Worm (Caenorhabditis elegans) whole organism, L3 larva: ENCODE data around the gene F09E5.7.

Experiments used
- R02D3.7 ChIP-seq: fragments of 150-350 bp; optimal IDR thresholded peaks from 2 replicates; lab custom pipeline; 2014; ENCODE audit warnings: missing biosample characterization, missing genetic modification characterization
- aly-2 ChIP-seq: fragments of 150-350 bp; optimal IDR thresholded peaks from 2 replicates; lab custom pipeline; 2014; ENCODE audit warnings: missing biosample characterization, missing genetic modification characterization
- ama-1 ChIP-seq: fragments of 150-350 bp; optimal IDR thresholded peaks from 2 replicates; lab custom pipeline; 2018
- ceh-28 ChIP-seq: fragments of 150-350 bp; optimal IDR thresholded peaks from 2 replicates; lab custom pipeline; 2014; ENCODE audit warnings: missing biosample characterization, missing genetic modification reagents, missing genetic modification characterization
- ceh-82 ChIP-seq: fragments of 150-350 bp; optimal IDR thresholded peaks from 2 replicates; lab custom pipeline; 2014; ENCODE audit warnings: missing biosample characterization, missing genetic modification characterization
- daf-12 ChIP-seq: fragments of 150-350 bp; optimal IDR thresholded peaks from 2 replicates; lab custom pipeline; 2014; ENCODE audit warnings: missing biosample characterization, missing genetic modification reagents, missing genetic modification characterization
- egl-27 ChIP-seq: sonication (generic microtip); optimal IDR thresholded peaks from 4 replicates; lab custom pipeline; 2017; ENCODE audit warnings: missing biosample characterization, missing genetic modification reagents, missing genetic modification characterization
- egl-5 ChIP-seq: fragments of 150-350 bp; optimal IDR thresholded peaks from 2 replicates; lab custom pipeline; 2017; ENCODE audit warnings: missing biosample characterization, missing genetic modification reagents, missing genetic modification characterization, inconsistent platforms
- elt-1 ChIP-seq: fragments of 150-350 bp; optimal IDR thresholded peaks from 2 replicates; lab custom pipeline; 2014; ENCODE audit warnings: missing biosample characterization, missing genetic modification characterization
- elt-2 ChIP-seq: sonication (generic microtip); optimal IDR thresholded peaks from 2 replicates; lab custom pipeline; 2016; ENCODE audit warnings: missing genetic modification reagents, mild to moderate bottlenecking, missing genetic modification characterization, missing compliant biosample characterization
- eor-1 ChIP-seq, 2 experiments: fragments of 150-350 bp; optimal IDR thresholded peaks; 2 replicates each; lab custom pipeline; 2014 to 2018; ENCODE audit warnings: missing biosample characterization in 2 of 2, missing genetic modification characterization in 2 of 2
- fkh-10 ChIP-seq: sonication (generic microtip); optimal IDR thresholded peaks from 2 replicates; lab custom pipeline; 2017; ENCODE audit warnings: missing biosample characterization, missing genetic modification reagents, missing genetic modification characterization
- fos-1 ChIP-seq: fragments of 150-350 bp; optimal IDR thresholded peaks from 2 replicates; lab custom pipeline; 2014; ENCODE audit warnings: missing biosample characterization, missing genetic modification characterization
- hmg-11 ChIP-seq: sonication (generic microtip); optimal IDR thresholded peaks from 2 replicates; lab custom pipeline; 2016; ENCODE audit warnings: missing genetic modification characterization, missing compliant biosample characterization
- jun-1 ChIP-seq: fragments of 150-350 bp; optimal IDR thresholded peaks from 2 replicates; lab custom pipeline; 2014; ENCODE audit warnings: missing biosample characterization, missing genetic modification reagents, missing genetic modification characterization
- lin-15B ChIP-seq: fragments of 150-350 bp; optimal IDR thresholded peaks from 2 replicates; lab custom pipeline; 2014; ENCODE audit warnings: missing biosample characterization, missing genetic modification characterization
- lin-39 ChIP-seq: fragments of 150-350 bp; optimal IDR thresholded peaks from 2 replicates; lab custom pipeline; 2018; ENCODE audit warnings: missing biosample characterization, missing genetic modification reagents, missing genetic modification characterization
- lsy-12 ChIP-seq: sonication (generic microtip); optimal IDR thresholded peaks from 2 replicates; lab custom pipeline; 2016; ENCODE audit warnings: mild to moderate bottlenecking, missing genetic modification characterization, missing compliant biosample characterization
- mml-1 ChIP-seq: fragments of 150-350 bp; sonication (generic microtip); optimal IDR thresholded peaks from 3 replicates; lab custom pipeline; 2014; ENCODE audit warnings: missing biosample characterization, missing genetic modification characterization
- nfya-1 ChIP-seq: sonication (generic microtip); optimal IDR thresholded peaks from 2 replicates; lab custom pipeline; 2017; ENCODE audit warnings: missing genetic modification characterization, mild to moderate bottlenecking, missing compliant biosample characterization, antibody characterized with exemption, moderate library complexity; ENCODE audit not compliant: insufficient read depth
- nhr-11 ChIP-seq: fragments of 150-350 bp; optimal IDR thresholded peaks from 2 replicates; lab custom pipeline; 2014; ENCODE audit warnings: missing biosample characterization, missing genetic modification characterization
- nhr-12 ChIP-seq: fragments of 150-350 bp; optimal IDR thresholded peaks from 2 replicates; lab custom pipeline; 2014; ENCODE audit warnings: missing biosample characterization, missing genetic modification characterization
- nhr-23 ChIP-seq: fragments of 150-350 bp; optimal IDR thresholded peaks from 2 replicates; lab custom pipeline; 2014; ENCODE audit warnings: missing biosample characterization, missing genetic modification reagents, missing genetic modification characterization
- nhr-237 ChIP-seq: fragments of 150-350 bp; optimal IDR thresholded peaks from 2 replicates; lab custom pipeline; 2014; ENCODE audit warnings: missing biosample characterization, missing genetic modification characterization
- nhr-25 ChIP-seq: sonication (generic microtip); optimal IDR thresholded peaks from 2 replicates; lab custom pipeline; 2017; ENCODE audit warnings: missing biosample characterization, missing genetic modification characterization
- nhr-28 ChIP-seq: fragments of 150-350 bp; optimal IDR thresholded peaks from 2 replicates; lab custom pipeline; 2014; ENCODE audit warnings: missing biosample characterization, missing genetic modification characterization
- nhr-43 ChIP-seq: sonication (generic microtip); optimal IDR thresholded peaks from 2 replicates; lab custom pipeline; 2016; ENCODE audit warnings: mild to moderate bottlenecking, missing genetic modification characterization, missing compliant biosample characterization; ENCODE audit not compliant: poor library complexity, severe bottlenecking
- nhr-67 ChIP-seq: fragments of 150-350 bp; optimal IDR thresholded peaks from 2 replicates; lab custom pipeline; 2014; ENCODE audit warnings: missing biosample characterization, missing genetic modification characterization
- nhr-77 ChIP-seq: fragments of 150-350 bp; optimal IDR thresholded peaks from 2 replicates; lab custom pipeline; 2014; ENCODE audit warnings: missing biosample characterization, missing genetic modification characterization
- pha-4 ChIP-seq: fragments of 150-350 bp; optimal IDR thresholded peaks from 2 replicates; lab custom pipeline; 2014; ENCODE audit warnings: missing biosample characterization, missing genetic modification reagents, missing genetic modification characterization
- pqm-1 ChIP-seq: fragments of 150-350 bp; optimal IDR thresholded peaks from 2 replicates; lab custom pipeline; 2017; ENCODE audit warnings: missing biosample characterization, missing genetic modification characterization, inconsistent platforms
- skn-1 ChIP-seq: fragments of 150-350 bp; optimal IDR thresholded peaks from 2 replicates; lab custom pipeline; 2014; ENCODE audit warnings: missing biosample characterization, missing genetic modification characterization
- snpc-4 ChIP-seq: fragments of 150-350 bp; optimal IDR thresholded peaks from 2 replicates; lab custom pipeline; 2014; ENCODE audit warnings: missing biosample characterization, missing genetic modification characterization
- tbx-2 ChIP-seq: sonication (generic microtip); optimal IDR thresholded peaks from 2 replicates; lab custom pipeline; 2016; ENCODE audit warnings: mild to moderate bottlenecking, missing genetic modification characterization, missing compliant biosample characterization
- unc-39 ChIP-seq: sonication (generic microtip); optimal IDR thresholded peaks from 4 replicates; lab custom pipeline; 2017; ENCODE audit warnings: missing biosample characterization, missing genetic modification characterization
- unc-62 ChIP-seq: fragments of 150-350 bp; sonication (generic microtip); optimal IDR thresholded peaks from 4 replicates; lab custom pipeline; 2014; ENCODE audit warnings: missing biosample characterization, missing genetic modification reagents, missing genetic modification characterization
- zag-1 ChIP-seq: fragments of 150-350 bp; optimal IDR thresholded peaks from 2 replicates; lab custom pipeline; 2014; ENCODE audit warnings: missing biosample characterization, missing genetic modification characterization
- ztf-4 ChIP-seq: fragments of 150-350 bp; optimal IDR thresholded peaks from 2 replicates; lab custom pipeline; 2014; ENCODE audit warnings: missing biosample characterization, missing genetic modification characterization

The F09E5.7 gene

ce11 chrII:5373275-5374047, 21.6 kb downstream of the F09E5.7 start, which contains the start of the genes agt-2 and F09E5.3:
Gene agt-2, minus strand, starts transcription at chrII:5373827.
Gene F09E5.3, plus strand, starts transcription at chrII:5373997.
- TF ChIP-seq ama-1 (lab: Kevin White, UChicago) (peak; percentile 77), unc-62 (peak; percentile 13), nfya-1 (tag; lab: Kevin White, UChicago) (peak; percentile 88), daf-12 (tag; lab: Kevin White, UChicago) (no peak), lin-15B (tag; lab: Kevin White, UChicago) (peak; percentile 88), nhr-237 (tag; lab: Kevin White, UChicago) (no peak), ceh-82 (tag; lab: Kevin White, UChicago) (peak; percentile 36), aly-2 (no peak), lin-39 (tag; lab: Kevin White, UChicago) (peak; percentile 59), nhr-28 (tag; lab: Kevin White, UChicago) (no peak), nhr-11 (tag; lab: Kevin White, UChicago) (peak; percentile 81), nhr-43 (peak; percentile 89), egl-5 (peak; percentile 23), pqm-1 (tag; lab: Kevin White, UChicago) (peak; percentile 71), mml-1 (tag; lab: Kevin White, UChicago) (no peak), pha-4 (peak; percentile 97), ceh-28 (tag; lab: Kevin White, UChicago) (peak; percentile 79), R02D3.7 (tag; lab: Kevin White, UChicago) (peak; percentile 75), lsy-12 (peak; percentile 84), fkh-10 (GFP tag; lab: Kevin White, UChicago) (peak; percentile 74), jun-1 (tag; lab: Kevin White, UChicago) (peak; percentile 71), nhr-67 (tag; lab: Kevin White, UChicago) (no peak), nhr-25 (tag; lab: Kevin White, UChicago) (peak; percentile 95), snpc-4 (peak; percentile 88), eor-1 (tag; optimal IDR thresholded peaks at IDR 0.05; lab: Kevin White, UChicago) (no peak), elt-2 (peak; percentile 92), zag-1 (tag; lab: Kevin White, UChicago) (peak; percentile 31), ztf-4 (tag; lab: Kevin White, UChicago) (peak; percentile 77), nhr-23 (peak; percentile 97), nhr-77 (tag; lab: Kevin White, UChicago) (peak; percentile 4), egl-27 (tag; lab: Kevin White, UChicago) (no peak), hmg-11 (tag; lab: Kevin White, UChicago) (peak; percentile 84), elt-1 (tag; lab: Kevin White, UChicago) (peak; percentile 42), skn-1 (tag; lab: Kevin White, UChicago) (peak; percentile 23), tbx-2 (tag; lab: Kevin White, UChicago) (peak; percentile 73)

DNA sequence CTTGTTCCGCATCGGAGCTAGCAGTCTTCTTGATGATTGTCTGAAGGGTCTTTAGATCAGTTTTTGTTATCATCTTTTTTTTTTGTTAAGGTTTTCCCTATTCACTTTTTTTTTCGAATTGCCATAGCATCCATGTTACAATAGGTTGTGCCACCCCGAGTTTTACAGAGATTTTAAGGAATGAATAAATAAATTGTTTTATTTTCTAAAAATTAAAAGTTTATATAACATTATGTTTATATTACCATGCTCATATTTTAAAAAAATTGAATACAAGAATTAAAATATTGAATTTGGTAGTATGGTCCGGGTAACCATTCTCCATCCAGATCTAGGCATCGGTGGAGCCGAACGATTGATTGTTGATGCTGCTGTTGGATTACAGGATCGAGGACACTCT, 23.1 kb downstream of the F09E5.7 start, which contains the start of gene algn-2:
algn-2 (plus strand) TSS at position 301 of the 400 bp plus-strand sequence.
- TF ChIP-seq nhr-12 (tag; lab: Kevin White, UChicago): no peak
- TF ChIP-seq nhr-77 (tag; lab: Kevin White, UChicago): no peak
- no peak for TF ChIP-seq tbx-2 (tag; lab: Kevin White, UChicago)
- peak; percentile 16 for TF ChIP-seq elt-2
- TF ChIP-seq fos-1 (tag; lab: Kevin White, UChicago): no peak
- no peak for TF ChIP-seq unc-39 (tag; lab: Kevin White, UChicago)

- TF ChIP-seq pha-4 (peak; percentile 63), snpc-4 (peak; percentile 15), nhr-25 (tag; lab: Kevin White, UChicago) (no peak)
Measured at ce11 chrII:5377467-5378238, 25.8 kb downstream of the F09E5.7 start, which contains the start of gene prdx-2. Gene prdx-2, plus strand, starts transcription at chrII:5378195.
